Fruit fly (Drosophila melanogaster) whole organism, prepupa: ENCODE results near the gene CG46059.
A peak's percentile ranks its signal among the peaks of the same experiment; 100 is the strongest.

ENCODE experiments used
- Blimp-1 ChIP-seq: fragments of 200-800 bp; sonication (Bioruptor generic); optimal IDR thresholded peaks from 3 replicates; lab custom pipeline; 2017; ENCODE audit warnings: missing biosample characterization, missing genetic modification characterization, mild to moderate bottlenecking, moderate library complexity, missing genetic modification reagents
- CG10631 ChIP-seq: fragments of 200-800 bp; sonication (Bioruptor generic); optimal IDR thresholded peaks from 2 replicates; lab custom pipeline; 2016; ENCODE audit warnings: missing biosample characterization, missing genetic modification characterization
- CG10669 ChIP-seq: fragments of 200-800 bp; sonication (Bioruptor generic); optimal IDR thresholded peaks from 3 replicates; lab custom pipeline; 2018; ENCODE audit warnings: missing biosample characterization, mild to moderate bottlenecking, missing genetic modification characterization, moderate library complexity
- CG11294 ChIP-seq: fragments of 200-800 bp; sonication (Bioruptor generic); IDR thresholded peaks from 2 replicates; pipeline ENCODE4 v1.3.6; 2022; ENCODE audit warnings: missing biosample characterization, missing genetic modification characterization
- CG11902 ChIP-seq: fragments of 200-800 bp; sonication (Bioruptor generic); optimal IDR thresholded peaks from 3 replicates; lab custom pipeline; 2016; ENCODE audit warnings: missing biosample characterization, missing genetic modification characterization
- CG1621 ChIP-seq: fragments of 200-800 bp; sonication (Bioruptor generic); optimal IDR thresholded peaks from 3 replicates; lab custom pipeline; 2018; ENCODE audit warnings: missing biosample characterization, mild to moderate bottlenecking, missing genetic modification characterization
- CG3032 ChIP-seq: fragments of 200-800 bp; optimal IDR thresholded peaks from 2 replicates; lab custom pipeline; 2019; ENCODE audit warnings: missing biosample characterization, mild to moderate bottlenecking, missing genetic modification characterization, moderate library complexity
- CG32006 ChIP-seq: fragments of 200-800 bp; sonication (Bioruptor generic); optimal IDR thresholded peaks from 3 replicates; lab custom pipeline; 2017; ENCODE audit warnings: missing biosample characterization, mild to moderate bottlenecking, missing genetic modification characterization
- CG34406 ChIP-seq: fragments of 200-800 bp; sonication (Bioruptor generic); optimal IDR thresholded peaks from 3 replicates; lab custom pipeline; 2016; ENCODE audit warnings: missing biosample characterization, missing genetic modification characterization
- CG3919 ChIP-seq: fragments of 200-800 bp; sonication (Bioruptor generic); optimal IDR thresholded peaks from 3 replicates; lab custom pipeline; 2016; ENCODE audit warnings: missing biosample characterization, missing genetic modification characterization
- CG4318 ChIP-seq: fragments of 200-800 bp; sonication (Bioruptor generic); optimal IDR thresholded peaks from 3 replicates; lab custom pipeline; 2017; ENCODE audit warnings: missing biosample characterization, mild to moderate bottlenecking, missing genetic modification characterization
- CG6163 ChIP-seq: fragments of 200-800 bp; sonication (Bioruptor generic); IDR thresholded peaks from 3 replicates; pipeline ENCODE4 v1.3.6; 2022; ENCODE audit warnings: missing biosample characterization, missing genetic modification characterization
- CG6792 ChIP-seq: fragments of 200-800 bp; sonication (Bioruptor generic); optimal IDR thresholded peaks from 3 replicates; lab custom pipeline; 2016; ENCODE audit warnings: missing biosample characterization, missing genetic modification characterization
- CG6808 ChIP-seq: fragments of 200-800 bp; sonication (Bioruptor generic); optimal IDR thresholded peaks from 3 replicates; lab custom pipeline; 2017; ENCODE audit warnings: missing biosample characterization, missing genetic modification characterization, mild to moderate bottlenecking, moderate library complexity, missing genetic modification reagents
- CG6854 ChIP-seq: fragments of 200-800 bp; sonication (Bioruptor generic); optimal IDR thresholded peaks from 2 replicates; lab custom pipeline; 2017; ENCODE audit warnings: missing biosample characterization, mild to moderate bottlenecking, missing genetic modification characterization
- CG7368 ChIP-seq: fragments of 200-800 bp; sonication (Bioruptor generic); optimal IDR thresholded peaks from 3 replicates; lab custom pipeline; 2016; ENCODE audit warnings: missing biosample characterization, missing genetic modification characterization
- CG8119 ChIP-seq: fragments of 200-800 bp; sonication (Bioruptor generic); IDR thresholded peaks from 3 replicates; pipeline ENCODE4 v1.3.6; 2022; ENCODE audit warnings: missing biosample characterization, missing genetic modification characterization
- Eip75B ChIP-seq: fragments of 200-800 bp; sonication (Bioruptor generic); optimal IDR thresholded peaks from 3 replicates; lab custom pipeline; 2016; ENCODE audit warnings: missing biosample characterization, missing genetic modification characterization
- Eip78C ChIP-seq: fragments of 200-800 bp; sonication (Bioruptor generic); peaks from one replicate; lab custom pipeline; 2016; ENCODE audit warnings: missing biosample characterization, missing genetic modification characterization
- Eip93F ChIP-seq: fragments of 200-800 bp; sonication (Bioruptor generic); optimal IDR thresholded peaks from 2 replicates; lab custom pipeline; 2016; ENCODE audit warnings: missing biosample characterization, mild to moderate bottlenecking, missing genetic modification characterization
- Ets96B ChIP-seq: fragments of 200-800 bp; optimal IDR thresholded peaks from 2 replicates; lab custom pipeline; 2019; ENCODE audit warnings: missing biosample characterization, mild to moderate bottlenecking, missing genetic modification characterization, moderate library complexity
- Gug ChIP-seq: fragments of 200-800 bp; sonication (Bioruptor generic); IDR thresholded peaks from 2 replicates; pipeline ENCODE4 v1.3.6; 2022; ENCODE audit warnings: missing biosample characterization, missing genetic modification characterization
- Hr39 ChIP-seq: fragments of 200-800 bp; sonication (Bioruptor generic); optimal IDR thresholded peaks from 2 replicates; lab custom pipeline; 2016; ENCODE audit warnings: missing biosample characterization, missing genetic modification characterization
- Hr4 ChIP-seq: fragments of 200-800 bp; sonication (Bioruptor generic); optimal IDR thresholded peaks from 3 replicates; lab custom pipeline; 2016; ENCODE audit warnings: missing biosample characterization, missing genetic modification characterization
- OdsH ChIP-seq: fragments of 200-800 bp; sonication (Bioruptor generic); optimal IDR thresholded peaks from 3 replicates; lab custom pipeline; 2016; ENCODE audit warnings: missing biosample characterization, missing genetic modification characterization
- Sox102F ChIP-seq: fragments of 200-800 bp; sonication (Bioruptor generic); optimal IDR thresholded peaks from 2 replicates; lab custom pipeline; 2016; ENCODE audit warnings: missing biosample characterization, mild to moderate bottlenecking, missing genetic modification characterization
- Sox14 ChIP-seq: fragments of 200-800 bp; sonication (Bioruptor generic); optimal IDR thresholded peaks from 3 replicates; lab custom pipeline; 2016; ENCODE audit warnings: missing biosample characterization, missing genetic modification characterization
- Sox15 ChIP-seq: fragments of 200-800 bp; sonication (Bioruptor generic); optimal IDR thresholded peaks from 3 replicates; lab custom pipeline; 2016; ENCODE audit warnings: missing biosample characterization, missing genetic modification characterization
- achi ChIP-seq: fragments of 200-800 bp; sonication (Bioruptor generic); optimal IDR thresholded peaks from 3 replicates; lab custom pipeline; 2016; ENCODE audit warnings: missing biosample characterization, missing genetic modification characterization
- dac ChIP-seq: fragments of 200-800 bp; sonication (Bioruptor generic); optimal IDR thresholded peaks from 2 replicates; lab custom pipeline; 2017; ENCODE audit warnings: missing biosample characterization, mild to moderate bottlenecking, missing genetic modification characterization
- eg ChIP-seq: fragments of 200-800 bp; sonication (Bioruptor generic); IDR thresholded peaks from 3 replicates; pipeline ENCODE4 v1.3.6; 2022; ENCODE audit warnings: missing biosample characterization, missing genetic modification characterization
- esn ChIP-seq: fragments of 200-800 bp; sonication (Bioruptor generic); optimal IDR thresholded peaks from 2 replicates; lab custom pipeline; 2016; ENCODE audit warnings: missing biosample characterization, mild to moderate bottlenecking, missing genetic modification characterization, moderate library complexity
- fd59A ChIP-seq: fragments of 200-800 bp; sonication (Bioruptor generic); optimal IDR thresholded peaks from 2 replicates; lab custom pipeline; 2017; ENCODE audit warnings: missing biosample characterization, mild to moderate bottlenecking, missing genetic modification characterization, missing genetic modification reagents
- fkh ChIP-seq: fragments of 200-800 bp; sonication (Bioruptor generic); optimal IDR thresholded peaks from 3 replicates; lab custom pipeline; 2017; ENCODE audit warnings: missing biosample characterization, mild to moderate bottlenecking, missing genetic modification characterization, moderate library complexity
- lz ChIP-seq: fragments of 200-800 bp; sonication (Bioruptor generic); optimal IDR thresholded peaks from 3 replicates; lab custom pipeline; 2016; ENCODE audit warnings: missing biosample characterization, missing genetic modification characterization
- pdm3 ChIP-seq: fragments of 200-800 bp; sonication (Bioruptor generic); optimal IDR thresholded peaks from 3 replicates; lab custom pipeline; 2016; ENCODE audit warnings: missing biosample characterization, missing genetic modification characterization
- salr ChIP-seq, 2 experiments: fragments of 200-800 bp; sonication (Bioruptor generic); optimal IDR thresholded peaks; 3 replicates each; lab custom pipeline; 2016 to 2018; ENCODE audit warnings: missing biosample characterization in 2 of 2, missing genetic modification characterization in 2 of 2, mild to moderate bottlenecking in 1 of 2
- spab ChIP-seq: fragments of 200-800 bp; sonication (Bioruptor generic); optimal IDR thresholded peaks from 2 replicates; lab custom pipeline; 2017; ENCODE audit warnings: missing biosample characterization, mild to moderate bottlenecking, missing genetic modification characterization, missing genetic modification reagents
- svp ChIP-seq: fragments of 200-800 bp; sonication (Bioruptor generic); peaks from one replicate; lab custom pipeline; 2016; ENCODE audit warnings: missing biosample characterization, missing genetic modification characterization
- vri ChIP-seq: fragments of 200-800 bp; sonication (Bioruptor generic); optimal IDR thresholded peaks from 3 replicates; lab custom pipeline; 2016; ENCODE audit warnings: missing biosample characterization, mild to moderate bottlenecking, missing genetic modification characterization

The CG46059 gene

DNA sequence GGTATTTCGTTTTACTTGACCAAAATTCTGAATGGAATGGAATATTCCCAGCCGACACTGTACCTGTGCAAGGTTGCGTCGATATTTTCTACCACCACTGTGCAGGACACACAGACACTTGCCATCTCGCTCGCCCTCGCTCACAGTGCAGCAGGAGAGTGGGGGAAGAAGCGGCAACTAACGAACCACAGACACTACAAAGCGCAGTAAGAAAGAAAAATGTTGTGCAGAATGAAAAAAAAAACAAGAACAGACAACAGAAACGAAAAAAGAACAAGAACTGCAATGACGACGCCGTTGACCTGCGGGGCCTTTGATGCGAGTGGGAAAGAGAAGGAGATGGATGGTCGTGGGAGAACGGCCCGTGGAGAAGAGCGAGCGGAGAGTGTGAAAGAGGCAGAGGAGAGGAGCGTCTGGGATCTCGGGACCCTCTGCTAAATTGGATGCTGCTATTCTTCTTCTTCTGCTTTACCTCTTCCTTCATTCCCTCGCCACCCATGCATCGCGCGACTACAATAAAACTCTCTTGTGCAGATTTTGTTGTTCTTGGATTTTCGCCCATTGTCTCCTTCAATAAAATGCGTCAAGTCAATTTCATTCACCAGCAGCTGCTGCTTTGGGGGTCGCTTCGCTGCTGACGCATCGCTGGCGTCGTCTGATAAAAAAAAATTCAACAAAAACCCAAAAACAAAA is 22.1 kb downstream of the CG46059 start (continued):
- peak; percentile 61 for TF ChIP-seq Sox102F (GFP tag; lab: Kevin White, UChicago)
- peak; percentile 89 for TF ChIP-seq spab (GFP tag; lab: Kevin White, UChicago)
- TF ChIP-seq CG1621 = peak; percentile 93
- peak; percentile 30 for TF ChIP-seq lz (GFP tag; lab: Kevin White, UChicago)
- peak; percentile 84 for TF ChIP-seq fd59A (GFP tag; lab: Kevin White, UChicago)
- peak; percentile 14 for TF ChIP-seq Blimp-1 (GFP tag; lab: Kevin White, UChicago)
- TF ChIP-seq Sox14 (GFP tag; lab: Kevin White, UChicago) = peak; percentile 87
- TF ChIP-seq CG6808 (GFP tag; lab: Kevin White, UChicago) = peak; percentile 96
- peak; percentile 73 for TF ChIP-seq Ets96B (tag; lab: Kevin White, UChicago)
- TF ChIP-seq CG4318 (GFP tag; lab: Kevin White, UChicago) = no peak
- peak; percentile 76 for TF ChIP-seq CG8119 (GFP tag; lab: Robert Waterston, UW)
- no peak for TF ChIP-seq fkh (GFP tag; lab: Kevin White, UChicago)
- TF ChIP-seq Eip93F (GFP tag; lab: Kevin White, UChicago) = no peak
- peak; percentile 57 for TF ChIP-seq vri (GFP tag; lab: Kevin White, UChicago)
- peak; percentile 51 for TF ChIP-seq CG3919 (GFP tag; lab: Kevin White, UChicago)
- TF ChIP-seq svp (GFP tag; lab: Kevin White, UChicago) = peak; percentile 96
- TF ChIP-seq, all 60 proteins: peak for 47

DNA sequence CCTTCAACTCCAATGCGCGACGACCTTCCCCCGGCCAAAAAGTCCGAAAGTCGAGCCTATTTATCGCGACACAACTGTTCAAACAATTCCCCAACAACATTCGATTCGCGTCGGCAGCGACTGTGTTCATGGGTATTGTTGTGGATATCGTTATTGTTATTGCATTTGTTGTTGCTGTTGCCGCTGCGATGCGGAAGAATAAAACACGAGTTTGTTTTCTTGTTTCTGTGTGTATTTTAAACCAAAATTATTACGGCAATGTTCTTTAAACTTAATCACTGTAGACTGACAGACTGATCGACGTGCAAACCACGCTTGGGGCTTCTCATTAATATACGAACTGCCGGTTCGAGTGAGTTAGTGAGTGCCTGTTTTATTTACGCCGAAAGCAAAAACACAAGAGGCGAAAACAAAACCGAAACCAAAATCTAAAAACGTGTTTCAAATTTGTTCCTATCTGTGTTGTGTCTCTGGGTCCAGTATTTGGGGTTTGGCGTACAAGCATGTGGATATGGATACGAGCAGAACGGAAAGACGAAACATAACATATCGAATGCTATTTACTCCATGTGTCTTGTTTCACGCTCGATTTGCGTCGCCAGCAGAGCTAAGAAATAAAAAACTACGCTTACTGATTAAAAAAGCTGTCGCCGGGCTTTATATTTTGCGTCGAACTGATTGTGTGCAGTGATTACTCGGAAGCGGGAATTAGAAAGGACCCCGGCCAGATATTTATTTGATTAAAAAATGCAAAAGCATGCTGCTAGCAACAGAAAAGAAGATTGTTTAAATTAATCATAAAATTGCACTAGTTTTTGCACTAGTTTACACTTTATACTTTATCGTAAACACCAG is 23.8 kb downstream of the CG46059 start:
- TF ChIP-seq vri (GFP tag; lab: Kevin White, UChicago) (peak; percentile 45), CG7368 (no peak), CG11902 (GFP tag; lab: Kevin White, UChicago) (no peak), fkh (GFP tag; lab: Kevin White, UChicago) (peak; percentile 25), Eip78C (peak; percentile 33), salr (GFP tag; optimal IDR thresholded peaks at IDR 0.05; lab: Kevin White, UChicago) (peak in 1 of 2 experiments; percentile 25), eg (GFP tag; lab: Robert Waterston, UW) (0 out of 3 replicates have a peak, but pooled peaks have one; percentile 5), CG3919 (GFP tag; lab: Kevin White, UChicago) (no peak), lz (GFP tag; lab: Kevin White, UChicago) (peak; percentile 23), CG32006 (peak; percentile 35), Hr4 (peak; percentile 16), CG8119 (GFP tag; lab: Robert Waterston, UW) (no peak), CG11294 (no peak), esn (peak; percentile 2), Hr39 (GFP tag; lab: Kevin White, UChicago) (peak; percentile 32)

DNA sequence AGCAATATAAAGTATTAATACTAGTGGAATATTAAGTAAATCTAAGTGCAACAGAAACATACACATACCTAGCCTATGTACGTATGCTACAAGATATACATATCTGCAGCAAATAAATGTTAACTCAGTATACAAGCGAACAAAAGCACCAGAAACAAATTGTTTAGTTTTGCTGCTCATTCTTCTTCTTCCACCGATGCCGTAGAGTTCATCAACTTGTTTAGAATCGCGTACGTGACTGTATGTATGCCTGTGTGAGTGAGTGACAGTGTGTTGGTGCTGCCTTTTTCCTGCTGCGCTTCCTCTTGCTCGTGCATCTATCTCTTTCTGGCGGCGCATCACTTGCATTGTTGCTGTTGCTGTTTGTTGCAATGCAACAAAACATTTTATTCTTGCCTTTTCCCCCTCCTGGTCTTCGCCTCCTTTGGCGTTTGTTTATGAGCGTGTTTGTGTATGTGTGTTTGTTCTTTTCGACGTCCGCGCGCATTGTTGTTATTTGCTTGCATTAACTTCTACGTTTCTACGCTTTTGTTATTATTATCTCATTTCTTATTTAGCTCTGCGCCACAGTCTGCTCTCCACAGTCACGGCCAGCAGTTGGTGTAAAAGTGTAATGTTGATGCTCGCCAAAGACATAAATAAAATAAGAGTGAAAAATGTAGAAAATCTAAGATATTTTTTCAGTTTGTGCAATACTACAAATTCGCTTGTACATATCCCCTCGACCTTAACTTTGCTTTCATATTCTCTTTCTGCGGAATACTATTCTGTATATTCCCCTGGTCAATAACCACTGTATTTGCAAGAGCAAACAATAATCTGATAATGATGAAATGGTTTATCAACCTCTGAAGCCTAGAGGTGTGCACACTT is 24.7 kb downstream of the CG46059 start:
- peak; percentile 75 for TF ChIP-seq CG32006
- TF ChIP-seq CG6792 (GFP tag; lab: Kevin White, UChicago) = peak; percentile 45
- peak; percentile 15 for TF ChIP-seq CG3032 (tag; lab: Kevin White, UChicago)
- peak; percentile 21 for TF ChIP-seq dac (GFP tag; lab: Kevin White, UChicago)
- peak; percentile 68 for TF ChIP-seq pdm3 (GFP tag; lab: Kevin White, UChicago)
- TF ChIP-seq fkh (GFP tag; lab: Kevin White, UChicago) = peak; percentile 72
- no peak for TF ChIP-seq CG11902 (GFP tag; lab: Kevin White, UChicago)
- peak; percentile 30; the same call in 1 of the 3 replicates for TF ChIP-seq CG6163 (GFP tag; lab: Robert Waterston, UW)
- peak; percentile 49 for TF ChIP-seq CG34406
- TF ChIP-seq CG11294 = no peak; the same call in 1 of the 2 replicates
- TF ChIP-seq vri (GFP tag; lab: Kevin White, UChicago) = peak; percentile 86
- TF ChIP-seq achi = peak; percentile 69
- peak; percentile 31 for TF ChIP-seq CG10669 (GFP tag; lab: Kevin White, UChicago)
- TF ChIP-seq OdsH = peak; percentile 71
- TF ChIP-seq svp (GFP tag; lab: Kevin White, UChicago) = peak; percentile 92
- TF ChIP-seq Eip93F (GFP tag; lab: Kevin White, UChicago) = peak; percentile 63
- peak; percentile 17 for TF ChIP-seq Sox15
- TF ChIP-seq CG6854 (GFP tag; lab: Kevin White, UChicago) = no peak
- TF ChIP-seq Gug (GFP tag; lab: Robert Waterston, UW) = peak; percentile 45
- peak in 1 of 2 experiments; percentile 42 for TF ChIP-seq salr (GFP tag; optimal IDR thresholded peaks at IDR 0.05; lab: Kevin White, UChicago)
- TF ChIP-seq CG1621 = no peak
- TF ChIP-seq CG4318 (GFP tag; lab: Kevin White, UChicago) = peak; percentile 37
- peak; percentile 39 for TF ChIP-seq CG10631 (GFP tag; lab: Kevin White, UChicago)
- peak; percentile 8 for TF ChIP-seq Eip75B
